Worm (Caenorhabditis elegans) whole organism, L3 larva: ENCODE measurements around the gene C39E9.7.

Source experiments
- elt-2 ChIP-seq: sonication (generic microtip); optimal IDR thresholded peaks from 2 replicates; lab custom pipeline; 2016; ENCODE audit warnings: missing genetic modification reagents, mild to moderate bottlenecking, missing genetic modification characterization, missing compliant biosample characterization
- fkh-10 ChIP-seq: sonication (generic microtip); optimal IDR thresholded peaks from 2 replicates; lab custom pipeline; 2017; ENCODE audit warnings: missing biosample characterization, missing genetic modification reagents, missing genetic modification characterization
- mdl-1 ChIP-seq: fragments of 150-350 bp; optimal IDR thresholded peaks from 2 replicates; lab custom pipeline; 2014; ENCODE audit warnings: missing biosample characterization, missing genetic modification characterization
- nhr-12 ChIP-seq: fragments of 150-350 bp; optimal IDR thresholded peaks from 2 replicates; lab custom pipeline; 2014; ENCODE audit warnings: missing biosample characterization, missing genetic modification characterization
- nhr-77 ChIP-seq: fragments of 150-350 bp; optimal IDR thresholded peaks from 2 replicates; lab custom pipeline; 2014; ENCODE audit warnings: missing biosample characterization, missing genetic modification characterization
- sea-2 ChIP-seq: fragments of 150-350 bp; sonication (generic microtip); optimal IDR thresholded peaks from 4 replicates; lab custom pipeline; 2014; ENCODE audit warnings: missing biosample characterization, missing genetic modification reagents, missing genetic modification characterization
- skn-1 ChIP-seq: fragments of 150-350 bp; optimal IDR thresholded peaks from 2 replicates; lab custom pipeline; 2014; ENCODE audit warnings: missing biosample characterization, missing genetic modification characterization
- unc-62 ChIP-seq: fragments of 150-350 bp; sonication (generic microtip); optimal IDR thresholded peaks from 4 replicates; lab custom pipeline; 2014; ENCODE audit warnings: missing biosample characterization, missing genetic modification reagents, missing genetic modification characterization

- no peak for TF ChIP-seq skn-1 (tag; lab: Kevin White, UChicago)
- TF ChIP-seq nhr-12, result no peak
- no peak for TF ChIP-seq fkh-10 (GFP tag; lab: Kevin White, UChicago)
- no peak for TF ChIP-seq nhr-77
- no peak for TF ChIP-seq sea-2
- no peak for TF ChIP-seq unc-62
- TF ChIP-seq elt-2 (tag; lab: Kevin White, UChicago), result no peak
- TF ChIP-seq mdl-1 (tag; lab: Kevin White, UChicago), result no peak
These were observed 53.6 kb downstream of the C39E9.7 start for ce11 chrIV:13022892-13023291.
